Worm (Caenorhabditis elegans): Measurements from ENCODE around the gene grl-6.

grl-6 gene

ce11 chrX:6450839-6451491 lies at the start of gene grl-6, which contains the start of gene K10C2.6:
Gene grl-6, minus strand, starts transcription at chrX:6450939.
Gene K10C2.6, plus strand, starts transcription at chrX:6451441.
- TF ChIP-seq tra-4 (tag; optimal IDR thresholded peaks at IDR 0.05) (no peak), hnd-1 (tag; optimal IDR thresholded peaks at IDR 0.05) (no peak), ets-7 (tag; optimal IDR thresholded peaks at IDR 0.05) (no peak), tbx-11 (GFP tag; IDR thresholded peaks at IDR 0.05) (no peak), hmbx-1 (tag; optimal IDR thresholded peaks at IDR 0.05) (no peak), B0310.2 (tag; optimal IDR thresholded peaks at IDR 0.05) (no peak), ceh-36 (tag; optimal IDR thresholded peaks at IDR 0.05) (no peak), flt-1 (GFP tag; IDR thresholded peaks at IDR 0.05) (no peak), hmg-4 (GFP tag; optimal IDR thresholded peaks at IDR 0.05) (no peak), sea-1 (GFP tag; conservative IDR thresholded peaks at IDR 0.05) (no peak), pes-1 (GFP tag; IDR thresholded peaks at IDR 0.05) (no peak), F13C5.2 (tag; optimal IDR thresholded peaks at IDR 0.05) (no peak), aly-1 (tag; optimal IDR thresholded peaks at IDR 0.05) (no peak), tbx-37 (GFP tag; conservative IDR thresholded peaks at IDR 0.05) (no peak), ama-1 (optimal IDR thresholded peaks at IDR 0.05) (no peak), ceh-13 (GFP tag; optimal IDR thresholded peaks at IDR 0.05) (no peak), scrt-1 (GFP tag; IDR thresholded peaks at IDR 0.05) (no peak)

ce11 chrX:6499736-6500135 lies 49.0 kb upstream of the grl-6 start, which contains the start of gene actl-1:
Gene actl-1, minus strand, starts transcription at chrX:6499836.
- TF ChIP-seq sea-1 (GFP tag; conservative IDR thresholded peaks at IDR 0.05): no peak
- TF ChIP-seq ceh-13 (GFP tag; optimal IDR thresholded peaks at IDR 0.05): no peak
- no peak for TF ChIP-seq ceh-36 (tag; optimal IDR thresholded peaks at IDR 0.05)
- no peak for TF ChIP-seq hnd-1 (tag; optimal IDR thresholded peaks at IDR 0.05)
- TF ChIP-seq ama-1 (optimal IDR thresholded peaks at IDR 0.05): no peak
- TF ChIP-seq tbx-37 (GFP tag; conservative IDR thresholded peaks at IDR 0.05): no peak
- no peak for TF ChIP-seq hmg-4 (GFP tag; optimal IDR thresholded peaks at IDR 0.05)
- no peak for TF ChIP-seq aly-1 (tag; optimal IDR thresholded peaks at IDR 0.05)
- no peak for TF ChIP-seq pes-1 (GFP tag; IDR thresholded peaks at IDR 0.05)
- TF ChIP-seq flt-1 (GFP tag; IDR thresholded peaks at IDR 0.05): no peak
- no peak for TF ChIP-seq tbx-11 (GFP tag; IDR thresholded peaks at IDR 0.05)
- TF ChIP-seq hmbx-1 (tag; optimal IDR thresholded peaks at IDR 0.05): no peak
- no peak for TF ChIP-seq ets-7 (tag; optimal IDR thresholded peaks at IDR 0.05)
- no peak for TF ChIP-seq tra-4 (tag; optimal IDR thresholded peaks at IDR 0.05)

- TF ChIP-seq hmbx-1 (tag; optimal IDR thresholded peaks at IDR 0.05) (no peak), ama-1 (optimal IDR thresholded peaks at IDR 0.05) (no peak), aly-1 (tag; optimal IDR thresholded peaks at IDR 0.05) (no peak), tbx-37 (GFP tag; conservative IDR thresholded peaks at IDR 0.05) (no peak), tra-4 (tag; optimal IDR thresholded peaks at IDR 0.05) (no peak), flt-1 (GFP tag; IDR thresholded peaks at IDR 0.05) (no peak), ceh-13 (GFP tag; optimal IDR thresholded peaks at IDR 0.05) (no peak), scrt-1 (GFP tag; IDR thresholded peaks at IDR 0.05) (no peak), F13C5.2 (tag; optimal IDR thresholded peaks at IDR 0.05) (no peak), hnd-1 (tag; optimal IDR thresholded peaks at IDR 0.05) (no peak), hmg-4 (GFP tag; optimal IDR thresholded peaks at IDR 0.05) (no peak), ceh-36 (tag; optimal IDR thresholded peaks at IDR 0.05) (no peak), ets-7 (tag; optimal IDR thresholded peaks at IDR 0.05) (no peak)
Observed at ce11 chrX:6484780-6485179, 34.0 kb upstream of the grl-6 start, which contains the start of gene gar-1. Gene gar-1, minus strand, starts transcription at chrX:6484880.

ce11 chrX:6476540-6476939 lies 25.8 kb upstream of the grl-6 start, which contains the start of gene C15B12.1:
Gene C15B12.1, plus strand, starts transcription at chrX:6476810.
- TF ChIP-seq ceh-13 (GFP tag; optimal IDR thresholded peaks at IDR 0.05) (no peak), flt-1 (GFP tag; IDR thresholded peaks at IDR 0.05) (no peak), sea-1 (GFP tag; conservative IDR thresholded peaks at IDR 0.05) (no peak), scrt-1 (GFP tag; IDR thresholded peaks at IDR 0.05) (no peak)

- no peak for TF ChIP-seq pes-1 (GFP tag; IDR thresholded peaks at IDR 0.05)
- no peak for TF ChIP-seq tbx-37 (GFP tag; conservative IDR thresholded peaks at IDR 0.05)
- TF ChIP-seq tbx-11 (GFP tag; IDR thresholded peaks at IDR 0.05): no peak
- no peak for TF ChIP-seq hmg-4 (GFP tag; optimal IDR thresholded peaks at IDR 0.05)
- TF ChIP-seq B0310.2 (tag; optimal IDR thresholded peaks at IDR 0.05): no peak
Observed at ce11 chrX:6473698-6474314, 23.1 kb upstream of the grl-6 start, which contains the start of the genes C15B12.4 and C15B12.8. Gene C15B12.4, minus strand, starts transcription at chrX:6473748. Gene C15B12.8, plus strand, starts transcription at chrX:6474264.

ce11 chrX:6468499-6468898 lies 17.8 kb upstream of the grl-6 start, which contains the start of gene C15B12.9:
Gene C15B12.9, plus strand, starts transcription at chrX:6468799.
- TF ChIP-seq B0310.2 (tag; optimal IDR thresholded peaks at IDR 0.05) (no peak), hmbx-1 (tag; optimal IDR thresholded peaks at IDR 0.05) (no peak), F13C5.2 (tag; optimal IDR thresholded peaks at IDR 0.05) (no peak), ceh-13 (GFP tag; optimal IDR thresholded peaks at IDR 0.05) (no peak), aly-1 (tag; optimal IDR thresholded peaks at IDR 0.05) (no peak), hmg-4 (GFP tag; optimal IDR thresholded peaks at IDR 0.05) (no peak), ceh-36 (tag; optimal IDR thresholded peaks at IDR 0.05) (no peak)

ce11 chrX:6467462-6467861 lies 16.7 kb upstream of the grl-6 start, which contains the start of gene C15B12.3:
Gene C15B12.3, minus strand, starts transcription at chrX:6467562.
- TF ChIP-seq hmbx-1 (tag; optimal IDR thresholded peaks at IDR 0.05): no peak

- TF ChIP-seq tbx-11 (GFP tag; IDR thresholded peaks at IDR 0.05): no peak
- TF ChIP-seq ceh-13 (GFP tag; optimal IDR thresholded peaks at IDR 0.05): no peak
Observed at ce11 chrX:6462995-6463462, 12.3 kb upstream of the grl-6 start, which contains the start of gene C15B12.2. Gene C15B12.2, plus strand, starts transcription at chrX:6463412.

All from whole organism, early embryonic.